Fruit fly (Drosophila melanogaster): ENCODE data around the gene CG33493.

The CG33493 gene

DNA sequence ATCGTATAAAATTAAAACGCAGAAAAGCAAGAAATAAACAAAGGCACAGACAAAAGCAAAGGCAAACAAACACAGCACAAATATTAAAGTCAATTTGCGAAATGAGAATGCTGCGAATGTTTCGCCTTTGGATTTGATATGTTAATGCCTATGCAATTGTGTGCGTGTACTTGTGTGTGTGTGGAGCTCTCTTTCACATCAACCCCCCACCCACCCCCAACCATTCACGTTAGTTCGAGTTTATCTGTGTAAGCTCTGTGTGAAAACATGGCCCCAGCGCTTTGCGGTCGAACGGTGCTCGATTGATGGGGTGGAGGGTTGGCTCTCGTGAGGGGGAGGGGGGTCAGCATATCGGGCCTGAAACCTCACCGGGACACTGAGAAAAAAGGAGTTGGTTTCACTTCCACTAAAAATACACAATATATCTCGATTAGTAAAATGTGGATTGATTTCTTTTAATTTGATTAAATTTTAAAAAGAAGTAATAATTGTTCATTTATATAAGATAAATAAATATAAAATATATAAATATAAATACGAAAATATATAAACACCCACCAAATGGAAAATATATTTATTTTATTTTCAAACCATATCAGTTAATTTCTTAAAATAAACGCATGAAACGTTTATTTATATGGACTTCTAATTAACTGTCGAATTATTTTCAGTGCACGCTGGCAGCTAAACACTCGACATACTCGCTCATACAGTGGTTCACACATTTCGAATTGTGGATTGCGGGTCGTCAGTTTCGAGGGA lies 45.6 kb upstream of the CG33493 start (continued):
- TF ChIP-seq Oli (tag; optimal IDR thresholded peaks at IDR 0.05) (peak; percentile 89), jumu (GFP tag; optimal IDR thresholded peaks at IDR 0.05) (no peak), nerfin-1 (tag; optimal IDR thresholded peaks at IDR 0.05) (peak; percentile 61), hth (optimal IDR thresholded peaks at IDR 0.05) (no peak), Awh (GFP tag; IDR thresholded peaks at IDR 0.05) (peak; percentile 27; the same call in 1 of the 2 replicates), Ptx1 (GFP tag; IDR thresholded peaks at IDR 0.05) (peak; percentile 92), Ada2b (GFP tag; IDR thresholded peaks at IDR 0.05) (peak; percentile 64), abd-A (tag; optimal IDR thresholded peaks at IDR 0.05) (peak; percentile 91), CG3847 (GFP tag; IDR thresholded peaks at IDR 0.05) (peak; percentile 83), cwo (GFP tag; optimal IDR thresholded peaks at IDR 0.05) (peak; percentile 88), lola (GFP tag; optimal IDR thresholded peaks at IDR 0.05) (peak in 1 of 3 experiments; percentile 75), dysf (GFP tag; IDR thresholded peaks at IDR 0.05) (peak; percentile 90), Sry-δ (GFP tag; optimal IDR thresholded peaks at IDR 0.05) (no peak), en (GFP tag; optimal IDR thresholded peaks at IDR 0.05) (no peak), kah (GFP tag; optimal IDR thresholded peaks at IDR 0.05) (peak; percentile 71), CG8944 (GFP tag; optimal IDR thresholded peaks at IDR 0.05) (no peak), CG43689 (GFP tag; IDR thresholded peaks at IDR 0.05) (peak; percentile 56; the same call in 1 of the 2 replicates), CG10565 (GFP tag; optimal IDR thresholded peaks at IDR 0.05) (no peak), CG14050 (GFP tag; IDR thresholded peaks at IDR 0.05) (peak; percentile 40), Hmx (GFP tag; optimal IDR thresholded peaks at IDR 0.05) (no peak), chm (GFP tag; IDR thresholded peaks at IDR 0.05) (no peak), psq (GFP tag; optimal IDR thresholded peaks at IDR 0.05) (peak; percentile 37), pnt (GFP tag; optimal IDR thresholded peaks at IDR 0.05) (no peak), zen (tag; optimal IDR thresholded peaks at IDR 0.05) (peak; percentile 55), sd (tag; optimal IDR thresholded peaks at IDR 0.05) (peak; percentile 46), cg (GFP tag; optimal IDR thresholded peaks at IDR 0.05) (peak; percentile 77), Hey (tag; optimal IDR thresholded peaks at IDR 0.05) (no peak), odd (GFP tag; optimal IDR thresholded peaks at IDR 0.05) (peak; percentile 80), CG2202 (tag; optimal IDR thresholded peaks at IDR 0.05) (no peak), row (GFP tag; IDR thresholded peaks at IDR 0.05) (peak; percentile 78), run (tag; optimal IDR thresholded peaks at IDR 0.05) (no peak), CG7786 (GFP tag; optimal IDR thresholded peaks at IDR 0.05) (no peak), tup (GFP tag; optimal IDR thresholded peaks at IDR 0.05) (no peak), Max (GFP tag; optimal IDR thresholded peaks at IDR 0.05) (no peak), Xrp1 (GFP tag; IDR thresholded peaks at IDR 0.05) (peak; percentile 85), D (optimal IDR thresholded peaks at IDR 0.05) (no peak), D (GFP tag; optimal IDR thresholded peaks at IDR 0.05) (peak; percentile 85), Lim3 (GFP tag; IDR thresholded peaks at IDR 0.05) (peak; percentile 50; the same call in 1 of the 2 replicates), HLH3B (GFP tag; IDR thresholded peaks at IDR 0.05) (peak; percentile 90), pita (GFP tag; optimal IDR thresholded peaks at IDR 0.05) (no peak), ac (GFP tag; optimal IDR thresholded peaks at IDR 0.05) (no peak), CG12155 (GFP tag; optimal IDR thresholded peaks at IDR 0.05) (peak; percentile 54), CG15601 (tag; optimal IDR thresholded peaks at IDR 0.05) (peak; percentile 62), amos (GFP tag; IDR thresholded peaks at IDR 0.05; ENCODE audit: partially characterized antibody) (no peak; the same call in 1 of the 2 replicates), Fer3 (tag; optimal IDR thresholded peaks at IDR 0.05) (peak; percentile 71), aop (GFP tag; IDR thresholded peaks at IDR 0.05) (peak; percentile 50; the same call in 1 of the 2 replicates), sqz (GFP tag; optimal IDR thresholded peaks at IDR 0.05) (peak; percentile 50), CG11504 (tag; optimal IDR thresholded peaks at IDR 0.05) (peak; percentile 94), CkIIα-i1 (GFP tag; IDR thresholded peaks at IDR 0.05) (peak; percentile 25; the same call in 1 of the 2 replicates), Rfx (GFP tag; IDR thresholded peaks at IDR 0.05) (peak; percentile 84)

Data from whole organism, embryonic.